Fruit fly (Drosophila melanogaster) whole organism, embryonic: Measurements from ENCODE around the gene rho-4.

Experiments
- BEAF-32 ChIP-seq: fragments of 200-800 bp; sonication (Bioruptor generic); optimal IDR thresholded peaks from 3 replicates; lab custom pipeline; 2017; ENCODE audit warnings: missing biosample characterization, missing genetic modification characterization, mild to moderate bottlenecking, moderate library complexity, missing genetic modification reagents
- CG13296 ChIP-seq: fragments of 200-800 bp; sonication (Bioruptor generic); optimal IDR thresholded peaks from 3 replicates; lab custom pipeline; 2018; ENCODE audit warnings: missing biosample characterization, mild to moderate bottlenecking, missing genetic modification characterization
- CG13894 ChIP-seq: fragments of 200-800 bp; sonication (Bioruptor generic); optimal IDR thresholded peaks from 3 replicates; lab custom pipeline; 2018; ENCODE audit warnings: missing biosample characterization, mild to moderate bottlenecking, missing genetic modification characterization, moderate library complexity
- CG1832 ChIP-seq: fragments of 200-800 bp; sonication (Bioruptor generic); optimal IDR thresholded peaks from 2 replicates; lab custom pipeline; 2017; ENCODE audit warnings: missing biosample characterization, mild to moderate bottlenecking, missing genetic modification characterization, inconsistent platforms
- CG2129 ChIP-seq: fragments of 200-800 bp; sonication (Bioruptor generic); IDR thresholded peaks from 2 replicates; pipeline ENCODE4 v1.3.6; 2022; ENCODE audit warnings: missing biosample characterization, missing genetic modification characterization; ENCODE audit not compliant: partially characterized antibody
- CG30020 ChIP-seq: fragments of 200-800 bp; optimal IDR thresholded peaks from 2 replicates; lab custom pipeline; 2019; ENCODE audit warnings: missing biosample characterization, mild to moderate bottlenecking, missing genetic modification characterization, moderate library complexity
- CG31388 ChIP-seq: fragments of 200-800 bp; sonication (Bioruptor generic); optimal IDR thresholded peaks from 2 replicates; lab custom pipeline; 2016; ENCODE audit warnings: missing biosample characterization, missing genetic modification characterization
- CG32532 ChIP-seq: fragments of 200-800 bp; sonication (Bioruptor generic); IDR thresholded peaks from 2 replicates; pipeline ENCODE4 v1.3.6; 2022; ENCODE audit warnings: missing biosample characterization, missing genetic modification characterization
- CG33213 ChIP-seq: fragments of 200-800 bp; sonication (Bioruptor generic); optimal IDR thresholded peaks from 3 replicates; lab custom pipeline; 2016; ENCODE audit warnings: missing biosample characterization, missing genetic modification characterization
- CG3838 ChIP-seq: fragments of 200-800 bp; sonication (Bioruptor generic); optimal IDR thresholded peaks from 3 replicates; lab custom pipeline; 2016; ENCODE audit warnings: missing biosample characterization, missing genetic modification characterization
- CG3995 ChIP-seq: fragments of 200-800 bp; sonication (Bioruptor generic); optimal IDR thresholded peaks from 3 replicates; lab custom pipeline; 2016; ENCODE audit warnings: missing biosample characterization, missing genetic modification characterization
- CG4854 ChIP-seq: fragments of 200-800 bp; sonication (Bioruptor generic); optimal IDR thresholded peaks from 2 replicates; lab custom pipeline; 2016; ENCODE audit warnings: missing biosample characterization, missing genetic modification characterization, inconsistent platforms
- CG6683 ChIP-seq: fragments of 200-800 bp; sonication (Bioruptor generic); optimal IDR thresholded peaks from 2 replicates; lab custom pipeline; 2017; ENCODE audit warnings: missing biosample characterization, mild to moderate bottlenecking, missing genetic modification characterization, missing genetic modification reagents
- CG6791 ChIP-seq: fragments of 200-800 bp; sonication (Bioruptor generic); IDR thresholded peaks from 3 replicates; pipeline ENCODE4 v1.3.6; 2022; ENCODE audit warnings: missing biosample characterization, missing genetic modification characterization; ENCODE audit not compliant: partially characterized antibody
- CG7839 ChIP-seq: fragments of 200-800 bp; sonication (Bioruptor generic); optimal IDR thresholded peaks from 3 replicates; lab custom pipeline; 2018; ENCODE audit warnings: missing biosample characterization, mild to moderate bottlenecking, missing genetic modification characterization, moderate library complexity
- CG7963 ChIP-seq: fragments of 200-800 bp; sonication (Bioruptor generic); IDR thresholded peaks from 3 replicates; pipeline ENCODE4 v1.3.6; 2022; ENCODE audit warnings: missing biosample characterization, missing genetic modification characterization; ENCODE audit not compliant: partially characterized antibody
- CG8290 ChIP-seq, 3 experiments: fragments of 200-800 bp; sonication (Bioruptor generic); optimal IDR thresholded peaks; 2 replicates each; lab custom pipeline; 2016 to 2019; ENCODE audit warnings: missing biosample characterization in 3 of 3, missing genetic modification characterization in 3 of 3, mild to moderate bottlenecking in 2 of 3, moderate library complexity in 1 of 3
- CG8478 ChIP-seq: fragments of >200 bp; optimal IDR thresholded peaks from 2 replicates; lab custom pipeline; 2018
- CG8924 ChIP-seq: fragments of 200-800 bp; optimal IDR thresholded peaks from 3 replicates; lab custom pipeline; 2019; ENCODE audit warnings: missing biosample characterization, mild to moderate bottlenecking, missing genetic modification characterization, moderate library complexity
- CTCF ChIP-seq: fragments of 200-800 bp; sonication (Bioruptor generic); optimal IDR thresholded peaks from 2 replicates; lab custom pipeline; 2017; ENCODE audit warnings: missing biosample characterization, mild to moderate bottlenecking, missing genetic modification characterization, moderate library complexity
- Dip2 ChIP-seq: fragments of 200-800 bp; sonication (Bioruptor generic); IDR thresholded peaks from 2 replicates; pipeline ENCODE4 v1.3.6; 2022; ENCODE audit warnings: missing biosample characterization, missing genetic modification characterization
- Ets65A ChIP-seq: fragments of 200-800 bp; sonication (Bioruptor generic); peaks from one replicate; lab custom pipeline; 2016; ENCODE audit warnings: missing biosample characterization, missing genetic modification characterization
- Med ChIP-seq: fragments of 200-800 bp; sonication (Bioruptor generic); peaks from one replicate; lab custom pipeline; 2016; ENCODE audit warnings: missing biosample characterization, missing genetic modification characterization, mild to moderate bottlenecking, inconsistent platforms, moderate library complexity
- Mes4 ChIP-seq: fragments of 200-800 bp; sonication (Bioruptor generic); optimal IDR thresholded peaks from 2 replicates; lab custom pipeline; 2016; ENCODE audit warnings: missing biosample characterization, missing genetic modification characterization
- Nf-YC ChIP-seq: fragments of 200-800 bp; optimal IDR thresholded peaks from 3 replicates; lab custom pipeline; 2019; ENCODE audit warnings: missing biosample characterization, mild to moderate bottlenecking, missing genetic modification characterization, moderate library complexity
- NfI ChIP-seq: fragments of 200-800 bp; sonication (Bioruptor generic); optimal IDR thresholded peaks from 3 replicates; lab custom pipeline; 2018; ENCODE audit warnings: missing biosample characterization, mild to moderate bottlenecking, missing genetic modification characterization, moderate library complexity
- Oaz ChIP-seq: fragments of 200-800 bp; sonication (Bioruptor generic); IDR thresholded peaks from 2 replicates; pipeline ENCODE4 v1.3.6; 2022; ENCODE audit warnings: missing biosample characterization, missing genetic modification characterization
- Pdp1 ChIP-seq, 2 experiments: fragments of 200-800 bp; sonication (Bioruptor generic); optimal IDR thresholded peaks; 3 replicates each; lab custom pipeline; 2016; ENCODE audit warnings: missing biosample characterization in 2 of 2, missing genetic modification characterization in 2 of 2, mild to moderate bottlenecking in 1 of 2, moderate library complexity in 1 of 2
- bcd ChIP-seq: fragments of 200-800 bp; sonication (Bioruptor generic); optimal IDR thresholded peaks from 2 replicates; lab custom pipeline; 2017; ENCODE audit warnings: missing biosample characterization, mild to moderate bottlenecking, missing genetic modification characterization
- cad ChIP-seq: fragments of >200 bp; optimal IDR thresholded peaks from 2 replicates; lab custom pipeline; 2017; ENCODE audit warnings: missing biosample characterization, missing genetic modification characterization
- chinmo ChIP-seq: fragments of 200-800 bp; sonication (Bioruptor generic); IDR thresholded peaks from 4 replicates; pipeline ENCODE4 v1.3.6; 2022; ENCODE audit warnings: missing biosample characterization, missing genetic modification characterization; ENCODE audit not compliant: partially characterized antibody
- crc ChIP-seq: fragments of 200-800 bp; sonication (Bioruptor generic); optimal IDR thresholded peaks from 2 replicates; lab custom pipeline; 2016; ENCODE audit warnings: missing biosample characterization, missing genetic modification characterization
- crol ChIP-seq: fragments of 200-800 bp; sonication (Bioruptor generic); IDR thresholded peaks from 2 replicates; pipeline ENCODE4 v1.3.6; 2022; ENCODE audit warnings: missing biosample characterization, missing genetic modification characterization
- dimm ChIP-seq: fragments of 200-800 bp; sonication (Bioruptor generic); IDR thresholded peaks from 2 replicates; pipeline ENCODE4 v1.3.6; 2022; ENCODE audit warnings: missing biosample characterization, missing genetic modification characterization
- ewg ChIP-seq: fragments of 200-800 bp; sonication (Bioruptor generic); optimal IDR thresholded peaks from 3 replicates; lab custom pipeline; 2017; ENCODE audit warnings: mild to moderate bottlenecking, missing biosample characterization, missing genetic modification reagents, missing genetic modification characterization
- gt ChIP-seq: fragments of 200-800 bp; sonication (Bioruptor generic); IDR thresholded peaks from 2 replicates; pipeline ENCODE4 v1.3.6; 2022; ENCODE audit warnings: missing biosample characterization, missing genetic modification characterization
- h ChIP-seq: fragments of >200 bp; optimal IDR thresholded peaks from 2 replicates; lab custom pipeline; 2017
- onecut ChIP-seq: fragments of 200-800 bp; sonication (Bioruptor generic); IDR thresholded peaks from 2 replicates; pipeline ENCODE4 v1.3.6; 2022; ENCODE audit warnings: missing biosample characterization, missing genetic modification characterization
- pfk ChIP-seq: fragments of 200-800 bp; sonication (Bioruptor generic); optimal IDR thresholded peaks from 2 replicates; lab custom pipeline; 2018; ENCODE audit warnings: missing biosample characterization, mild to moderate bottlenecking, missing genetic modification characterization, moderate library complexity
- pita ChIP-seq: fragments of 200-800 bp; sonication (Bioruptor generic); optimal IDR thresholded peaks from 2 replicates; lab custom pipeline; 2017; ENCODE audit warnings: missing biosample characterization, mild to moderate bottlenecking, missing genetic modification characterization
- sens ChIP-seq: fragments of 200-800 bp; sonication (Bioruptor generic); peaks from one replicate; lab custom pipeline; 2016; ENCODE audit warnings: missing biosample characterization, missing genetic modification characterization
- sima ChIP-seq: fragments of 200-800 bp; sonication (Bioruptor generic); optimal IDR thresholded peaks from 2 replicates; lab custom pipeline; 2016; ENCODE audit warnings: missing biosample characterization, missing genetic modification characterization
- sisA ChIP-seq: fragments of 200-800 bp; sonication (Bioruptor generic); IDR thresholded peaks from 2 replicates; pipeline ENCODE4 v1.3.6; 2022; ENCODE audit warnings: missing biosample characterization, missing genetic modification characterization
- sna ChIP-seq: fragments of 200-800 bp; sonication (Bioruptor generic); IDR thresholded peaks from 2 replicates; pipeline ENCODE4 v1.3.6; 2022; ENCODE audit warnings: missing biosample characterization, missing genetic modification characterization; ENCODE audit not compliant: partially characterized antibody
- stwl ChIP-seq: fragments of 200-800 bp; sonication (Bioruptor generic); optimal IDR thresholded peaks from 3 replicates; lab custom pipeline; 2018; ENCODE audit warnings: missing biosample characterization, mild to moderate bottlenecking, missing genetic modification characterization, moderate library complexity
- tll ChIP-seq, 2 experiments: fragments of 200-800 bp in 1 of 2; fragments of >200 bp in 1 of 2; sonication (Bioruptor generic) in 1 of 2; optimal IDR thresholded peaks; 2 replicates each; lab custom pipeline; 2017 to 2019; ENCODE audit warnings: missing biosample characterization in 2 of 2, missing genetic modification characterization in 2 of 2, mild to moderate bottlenecking in 1 of 2, moderate library complexity in 1 of 2
- unc-4 ChIP-seq: fragments of 200-800 bp; sonication (Bioruptor generic); IDR thresholded peaks from 2 replicates; pipeline ENCODE4 v1.3.6; 2022; ENCODE audit warnings: missing biosample characterization, missing genetic modification characterization; ENCODE audit not compliant: partially characterized antibody
- usp ChIP-seq: fragments of >200 bp; optimal IDR thresholded peaks from 2 replicates; lab custom pipeline; 2017; ENCODE audit warnings: missing biosample characterization, missing genetic modification characterization
- zen ChIP-seq: fragments of 200-800 bp; sonication (Bioruptor generic); optimal IDR thresholded peaks from 3 replicates; lab custom pipeline; 2018; ENCODE audit warnings: missing biosample characterization, mild to moderate bottlenecking, missing genetic modification characterization, moderate library complexity

Gene rho-4

dm6 chrX:11640477-11640876, 40.8 kb downstream of the rho-4 start:
- peak; percentile 91 for TF ChIP-seq pfk (GFP tag; lab: Kevin White, UChicago)
- no peak for TF ChIP-seq tll (GFP tag; optimal IDR thresholded peaks at IDR 0.05; lab: Kevin White, UChicago)
- no peak for TF ChIP-seq CG2129
- no peak for TF ChIP-seq pita (GFP tag; lab: Kevin White, UChicago)
- no peak for TF ChIP-seq CG8478 (lab: Kevin White, UChicago)
- peak; percentile 17 for TF ChIP-seq stwl
- 0 out of 2 replicates have a peak, but pooled peaks have one; percentile 22 for TF ChIP-seq crol (GFP tag; lab: Robert Waterston, UW)
- TF ChIP-seq Med (GFP tag; lab: Kevin White, UChicago): no peak
- TF ChIP-seq CG3838 (GFP tag; lab: Kevin White, UChicago): no peak
- no peak for TF ChIP-seq sima (GFP tag; lab: Kevin White, UChicago)
- no peak for TF ChIP-seq CG4854 (GFP tag; lab: Kevin White, UChicago)
- TF ChIP-seq CG6791: 0 out of 3 replicates have a peak, but pooled peaks have one; percentile 24
- TF ChIP-seq CG7839 (tag; lab: Kevin White, UChicago): no peak
- no peak for TF ChIP-seq CG31388 (GFP tag; lab: Kevin White, UChicago)
- TF ChIP-seq CG30020 (tag; lab: Kevin White, UChicago): peak; percentile 59
- peak; percentile 20 for TF ChIP-seq CG8290 (GFP tag; optimal IDR thresholded peaks at IDR 0.05; lab: Kevin White, UChicago)
- no peak for TF ChIP-seq CG8290 (tag; optimal IDR thresholded peaks at IDR 0.05; lab: Kevin White, UChicago)
- no peak for TF ChIP-seq usp
- TF ChIP-seq Pdp1 (GFP tag; optimal IDR thresholded peaks at IDR 0.05; lab: Kevin White, UChicago): no peak
- no peak for TF ChIP-seq CG13296
- no peak for TF ChIP-seq CG8924 (tag; lab: Kevin White, UChicago)
- no peak for TF ChIP-seq unc-4
- TF ChIP-seq cad: no peak
- no peak for TF ChIP-seq NfI (GFP tag; lab: Kevin White, UChicago)
- TF ChIP-seq sens (GFP tag; lab: Kevin White, UChicago): peak; percentile 36
- peak; percentile 76 for TF ChIP-seq CG1832 (GFP tag; lab: Kevin White, UChicago)
- no peak for TF ChIP-seq zen (tag; lab: Kevin White, UChicago)
- no peak for TF ChIP-seq bcd
- no peak for TF ChIP-seq sna (GFP tag; lab: Robert Waterston, UW)
- TF ChIP-seq CG7963 (GFP tag; lab: Robert Waterston, UW): no peak
- TF ChIP-seq, all 482 proteins: peak for 8

dm6 chrX:11643227-11643626, 43.6 kb downstream of the rho-4 start:
- TF ChIP-seq Ets65A (GFP tag; lab: Kevin White, UChicago): peak; percentile 31
- no peak for TF ChIP-seq CG3995
- TF ChIP-seq CTCF: peak; percentile 65
- TF ChIP-seq, all 482 proteins: peak for 2

dm6 chrX:11644530-11645080, 45.0 kb downstream of the rho-4 start:
- TF ChIP-seq chinmo (GFP tag; lab: Robert Waterston, UW) (0 out of 4 replicates have a peak, but pooled peaks have one; percentile 27), CG6683 (GFP tag; lab: Kevin White, UChicago) (no peak), BEAF-32 (no peak), CG1832 (GFP tag; lab: Kevin White, UChicago) (peak; percentile 67), CG33213 (no peak), h (no peak), CG32532 (GFP tag; lab: Robert Waterston, UW) (no peak), Med (GFP tag; lab: Kevin White, UChicago) (peak; percentile 67), Nf-YC (peak; percentile 33), CG13894 (peak; percentile 3), Dip2 (GFP tag; lab: Robert Waterston, UW) (no peak), gt (GFP tag; lab: Robert Waterston, UW) (no peak), Ets65A (GFP tag; lab: Kevin White, UChicago) (peak; percentile 71), ewg (GFP tag; lab: Kevin White, UChicago) (peak; percentile 24), sisA (GFP tag; lab: Robert Waterston, UW) (no peak), CG8478 (lab: Kevin White, UChicago) (peak; percentile 49), crc (GFP tag; lab: Kevin White, UChicago) (no peak), Mes4 (no peak), Oaz (GFP tag; lab: Robert Waterston, UW) (no peak), dimm (GFP tag; lab: Robert Waterston, UW) (no peak), onecut (peak; percentile 93)
